Worm (Caenorhabditis elegans) whole organism, midembryonic: ENCODE results near the gene trpl-5.

Source experiments
- T22C8.4 ChIP-seq: fragments of 200-800 bp; sonication (Bioruptor generic); IDR thresholded peaks from 2 replicates; pipeline ENCODE4 v1.3.6; 2022; ENCODE audit warnings: missing genetic modification characterization, missing compliant biosample characterization
- med-1 ChIP-seq: sonication (generic microtip); optimal IDR thresholded peaks from 2 replicates; lab custom pipeline; 2017; ENCODE audit warnings: missing genetic modification characterization, mild to moderate bottlenecking, missing compliant biosample characterization, antibody characterized with exemption, missing genetic modification reagents; ENCODE audit not compliant: insufficient read depth
- ref-1 ChIP-seq: fragments of 200-800 bp; sonication (Bioruptor generic); conservative IDR thresholded peaks from 2 replicates; pipeline ENCODE4 v1.3.6; 2022; ENCODE audit warnings: missing genetic modification reagents, missing genetic modification characterization, missing compliant biosample characterization

ce11 chrII:2099139-2099976 lies 8.9 kb upstream of the trpl-5 start, which contains the start of gene math-42:
- no peak for TF ChIP-seq T22C8.4 (GFP tag; lab: Robert Waterston, UW)
- TF ChIP-seq med-1 (GFP tag; lab: Kevin White, UChicago) = no peak
- no peak for TF ChIP-seq ref-1
